Fruit fly (Drosophila melanogaster): Measurements from ENCODE around the gene CG14540.
A peak's percentile ranks its signal among the peaks of the same experiment; 100 is the strongest.

Gene CG14540

dm6 chr3R:26000720-26001682 is 41.9 kb downstream of the CG14540 start (continued):
- TF ChIP-seq grn (GFP tag; optimal IDR thresholded peaks at IDR 0.05) (peak; percentile 81), CG3407 (GFP tag; optimal IDR thresholded peaks at IDR 0.05) (no peak), CG16863 (GFP tag; optimal IDR thresholded peaks at IDR 0.05) (no peak), CG2712 (tag; optimal IDR thresholded peaks at IDR 0.05) (no peak), lilli (GFP tag; optimal IDR thresholded peaks at IDR 0.05) (no peak), Nf-YA (GFP tag; IDR thresholded peaks at IDR 0.05) (no peak), CG11247 (GFP tag; IDR thresholded peaks at IDR 0.05) (no peak), gsb-n (tag; optimal IDR thresholded peaks at IDR 0.05) (peak; percentile 72), twi (tag; optimal IDR thresholded peaks at IDR 0.05) (peak; percentile 1), lbe (GFP tag; optimal IDR thresholded peaks at IDR 0.05) (no peak), CG13123 (GFP tag; optimal IDR thresholded peaks at IDR 0.05) (no peak)

- TF ChIP-seq CoRest (tag; optimal IDR thresholded peaks at IDR 0.05), result no peak
- no peak for TF ChIP-seq tin (GFP tag; optimal IDR thresholded peaks at IDR 0.05)
- TF ChIP-seq corto (GFP tag; optimal IDR thresholded peaks at IDR 0.05), result peak; percentile 34
- TF ChIP-seq repo (GFP tag; optimal IDR thresholded peaks at IDR 0.05), result no peak
- TF ChIP-seq Elba2 (GFP tag; optimal IDR thresholded peaks at IDR 0.05), result peak; percentile 91
- TF ChIP-seq sens (GFP tag), result peak; percentile 83
- no peak for TF ChIP-seq emc (GFP tag; optimal IDR thresholded peaks at IDR 0.05)
- TF ChIP-seq Dll (GFP tag; IDR thresholded peaks at IDR 0.05; ENCODE audit: partially characterized antibody), result 0 out of 4 replicates have a peak, but pooled peaks have one; percentile 14
- TF ChIP-seq h (optimal IDR thresholded peaks at IDR 0.05), result no peak
- no peak for TF ChIP-seq CG11456 (GFP tag; IDR thresholded peaks at IDR 0.05)
- TF ChIP-seq CG2199 (GFP tag; IDR thresholded peaks at IDR 0.05), result 0 out of 3 replicates have a peak, but pooled peaks have one; percentile 43
- TF ChIP-seq CG32532 (GFP tag; IDR thresholded peaks at IDR 0.05), result no peak
- no peak for TF ChIP-seq jigr1 (GFP tag; IDR thresholded peaks at IDR 0.05)
Observed at dm6 chr3R:26002039-26002438, 43.0 kb downstream of the CG14540 start.

- peak; percentile 90 for TF ChIP-seq HLHmδ (GFP tag; optimal IDR thresholded peaks at IDR 0.05)
- TF ChIP-seq abd-A (tag; optimal IDR thresholded peaks at IDR 0.05), result peak; percentile 91
- TF ChIP-seq Abd-B (GFP tag; optimal IDR thresholded peaks at IDR 0.05), result peak; percentile 26
- TF ChIP-seq CG11398 (GFP tag; optimal IDR thresholded peaks at IDR 0.05), result no peak
- TF ChIP-seq kni (GFP tag; optimal IDR thresholded peaks at IDR 0.05), result peak; percentile 99
- peak; percentile 64 for TF ChIP-seq oc (tag; optimal IDR thresholded peaks at IDR 0.05)
- peak; percentile 76 for TF ChIP-seq sens (GFP tag)
- peak; percentile 26 for TF ChIP-seq chn (GFP tag; optimal IDR thresholded peaks at IDR 0.05)
- peak; percentile 14 for TF ChIP-seq dmrt99B (tag; optimal IDR thresholded peaks at IDR 0.05)
- TF ChIP-seq CG10543 (GFP tag; optimal IDR thresholded peaks at IDR 0.05), result peak; percentile 77
- 0 out of 3 replicates have a peak, but pooled peaks have one; percentile 26 for TF ChIP-seq zen2 (GFP tag; IDR thresholded peaks at IDR 0.05; ENCODE audit: partially characterized antibody)
- TF ChIP-seq ara (GFP tag; IDR thresholded peaks at IDR 0.05), result 0 out of 2 replicates have a peak, but pooled peaks have one; percentile 28
- TF ChIP-seq E2f1 (GFP tag; IDR thresholded peaks at IDR 0.05), result no peak
- TF ChIP-seq HHEX (GFP tag; optimal IDR thresholded peaks at IDR 0.05), result no peak
- peak; percentile 66 for TF ChIP-seq Deaf1 (tag; optimal IDR thresholded peaks at IDR 0.05)
- TF ChIP-seq crol (GFP tag; IDR thresholded peaks at IDR 0.05), result peak; percentile 72
- peak; percentile 70 for TF ChIP-seq Kr (GFP tag; optimal IDR thresholded peaks at IDR 0.05)
- TF ChIP-seq CG12769 (tag; optimal IDR thresholded peaks at IDR 0.05), result peak; percentile 68
- no peak for TF ChIP-seq hth (optimal IDR thresholded peaks at IDR 0.05)
- TF ChIP-seq Mrtf (GFP tag; IDR thresholded peaks at IDR 0.05), result 0 out of 3 replicates have a peak, but pooled peaks have one; percentile 4
- no peak for TF ChIP-seq sc (optimal IDR thresholded peaks at IDR 0.05)
- peak; percentile 12 for TF ChIP-seq sc (GFP tag; optimal IDR thresholded peaks at IDR 0.05)
- no peak for TF ChIP-seq CG4328 (GFP tag; optimal IDR thresholded peaks at IDR 0.05)
- no peak for TF ChIP-seq HLH54F (GFP tag; optimal IDR thresholded peaks at IDR 0.05)
Observed at dm6 chr3R:26002570-26003332, 43.7 kb downstream of the CG14540 start.
